Worm (Caenorhabditis elegans): ENCODE data around the gene ceh-10.

The ceh-10 gene

ce11 chrIII:5758519-5759099 lies 40.2 kb upstream of the ceh-10 start:
- TF ChIP-seq daf-16 (GFP tag; optimal IDR thresholded peaks at IDR 0.05) (no peak), daf-16 (tag; optimal IDR thresholded peaks at IDR 0.05) (no peak), sdz-12 (GFP tag; optimal IDR thresholded peaks at IDR 0.05) (no peak), tra-1 (GFP tag; IDR thresholded peaks at IDR 0.05) (0 out of 2 replicates have a peak, but pooled peaks have one; percentile 11), tag-97 (GFP tag; IDR thresholded peaks at IDR 0.05) (no peak), aly-2 (tag; optimal IDR thresholded peaks at IDR 0.05) (no peak), php-3 (GFP tag; IDR thresholded peaks at IDR 0.05) (no peak), unc-130 (GFP tag; optimal IDR thresholded peaks at IDR 0.05) (no peak), lin-15B (tag; optimal IDR thresholded peaks at IDR 0.05) (no peak), mes-2 (tag; optimal IDR thresholded peaks at IDR 0.05; ENCODE audit: poor library complexity, severe bottlenecking) (peak; percentile 20), nhr-77 (tag; optimal IDR thresholded peaks at IDR 0.05) (no peak), ctbp-1 (GFP tag; IDR thresholded peaks at IDR 0.05) (peak; percentile 84), lsy-2 (tag; optimal IDR thresholded peaks at IDR 0.05) (peak; percentile 58 to 66), zfp-2 (tag; optimal IDR thresholded peaks at IDR 0.05) (no peak), spr-3 (GFP tag; optimal IDR thresholded peaks at IDR 0.05) (no peak), pha-4 (GFP tag; IDR thresholded peaks at IDR 0.05) (no peak), pha-4 (tag; optimal IDR thresholded peaks at IDR 0.05) (no peak), vab-7 (GFP tag; IDR thresholded peaks at IDR 0.05) (no peak), ZK546.5 (tag; optimal IDR thresholded peaks at IDR 0.05) (no peak), mxl-3 (GFP tag; optimal IDR thresholded peaks at IDR 0.05) (no peak), ces-1 (GFP tag; optimal IDR thresholded peaks at IDR 0.05) (no peak), nhr-48 (tag; optimal IDR thresholded peaks at IDR 0.05) (no peak), Y105C5A.15 (GFP tag; IDR thresholded peaks at IDR 0.05) (no peak), ceh-20 (GFP tag; IDR thresholded peaks at IDR 0.05) (peak; percentile 70; the same call in 1 of the 2 replicates), zip-11 (GFP tag; IDR thresholded peaks at IDR 0.05) (no peak), dve-1 (tag; optimal IDR thresholded peaks at IDR 0.05; ENCODE audit: insufficient read depth) (no peak), ceh-32 (tag; optimal IDR thresholded peaks at IDR 0.05; ENCODE audit: poor library complexity) (no peak), mdl-1 (tag; optimal IDR thresholded peaks at IDR 0.05) (no peak), mdt-29 (GFP tag; IDR thresholded peaks at IDR 0.05) (no peak), nhr-28 (tag; optimal IDR thresholded peaks at IDR 0.05) (no peak), daf-19 (GFP tag; conservative IDR thresholded peaks at IDR 0.05) (no peak), mep-1 (tag; optimal IDR thresholded peaks at IDR 0.05) (peak; percentile 59), attf-4 (tag; optimal IDR thresholded peaks at IDR 0.05) (no peak), zfp-3 (GFP tag; conservative IDR thresholded peaks at IDR 0.05) (0 out of 2 replicates have a peak, but pooled peaks have one; percentile 28), daf-8 (GFP tag; IDR thresholded peaks at IDR 0.05) (no peak), ceh-62 (tag; optimal IDR thresholded peaks at IDR 0.05) (no peak), hif-1 (tag; optimal IDR thresholded peaks at IDR 0.05) (peak in 1 of 2 experiments; percentile 65), F44E2.7 (GFP tag; IDR thresholded peaks at IDR 0.05) (no peak), unc-62 (GFP tag; optimal IDR thresholded peaks at IDR 0.05 in 1 of 2) (peak in 1 of 2 experiments; percentile 99), unc-62 (tag; optimal IDR thresholded peaks at IDR 0.05) (no peak), madf-5 (GFP tag; IDR thresholded peaks at IDR 0.05) (no peak), hmg-1.1 (GFP tag; IDR thresholded peaks at IDR 0.05) (peak; percentile 44; the same call in 1 of the 2 replicates), nhr-6 (tag; optimal IDR thresholded peaks at IDR 0.05) (no peak), gei-8 (GFP tag; optimal IDR thresholded peaks at IDR 0.05) (no peak), daf-12 (tag; optimal IDR thresholded peaks at IDR 0.05) (no peak), arid-1 (GFP tag; conservative IDR thresholded peaks at IDR 0.05) (no peak), hlh-30 (tag; optimal IDR thresholded peaks at IDR 0.05; ENCODE audit: insufficient read depth) (peak; percentile 63), dmd-8 (GFP tag; IDR thresholded peaks at IDR 0.05) (no peak), aha-1 (tag) (peak; percentile 98), mxl-2 (GFP tag; conservative IDR thresholded peaks at IDR 0.05) (no peak), madf-9 (GFP tag; conservative IDR thresholded peaks at IDR 0.05) (no peak)
